Fruit fly (Drosophila melanogaster) Kc167 (cell line): Measurements from ENCODE around the gene Hex-A.

Experiments
- psq ChIP-seq: fragments of >200 bp; optimal IDR thresholded peaks from 2 replicates; lab custom pipeline; 2017; ENCODE audit warnings: missing external identifiers
- ttk ChIP-seq: sonication (Bioruptor generic); optimal IDR thresholded peaks from 2 replicates; lab custom pipeline; 2017; ENCODE audit warnings: missing external identifiers

DNA sequence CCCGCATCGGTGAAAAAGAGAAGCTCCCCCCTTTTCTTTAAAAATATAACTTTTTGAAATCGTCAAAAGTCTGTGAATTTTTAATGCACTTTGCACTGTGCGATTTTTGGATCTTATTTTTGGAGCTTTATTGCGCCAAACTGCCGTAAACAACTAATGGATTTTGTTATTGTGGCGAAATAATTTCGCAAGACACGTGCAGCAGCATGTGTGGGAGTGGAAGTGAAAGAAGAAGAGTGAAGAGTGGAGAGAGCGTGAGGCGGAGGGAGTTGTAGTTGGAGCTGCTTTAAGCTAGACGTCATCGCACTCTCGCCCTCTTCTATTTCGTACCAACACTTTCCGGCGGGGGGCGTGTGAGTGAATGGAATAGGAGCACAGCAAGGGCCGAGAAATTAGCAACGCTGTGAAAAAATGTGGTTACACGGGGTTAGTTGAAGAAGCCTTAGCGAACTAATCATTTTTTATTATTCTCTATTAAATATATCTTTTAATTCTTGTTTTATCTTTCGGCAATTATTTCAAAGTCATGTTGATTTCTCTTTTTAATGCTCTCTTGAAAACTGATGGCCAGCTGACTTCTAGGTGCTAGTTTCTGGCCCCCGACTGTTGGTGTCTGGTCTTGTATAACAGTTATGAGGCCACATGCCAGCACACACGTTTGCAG is 1.9 kb upstream of the Hex-A start:
- TF ChIP-seq ttk (lab: Kevin White, UChicago) (no peak), psq (lab: Kevin White, UChicago) (no peak)
